Fruit fly (Drosophila melanogaster) whole organism, embryonic: Measurements from ENCODE around the gene Jhbp14.
"Not testable (repeated sequence)": the region's sequence is repeated elsewhere in the genome, so short reads cannot be mapped to it uniquely, and the experiment has no call there.

ENCODE experiments used
- Adf1 ChIP-seq: fragments of 200-800 bp; sonication (Bioruptor generic); IDR thresholded peaks from 2 replicates; pipeline ENCODE4 v1.3.6; 2022; ENCODE audit warnings: missing biosample characterization, missing genetic modification characterization
- Bgb ChIP-seq: fragments of 200-800 bp; sonication (Bioruptor generic); IDR thresholded peaks from 2 replicates; pipeline ENCODE4 v1.3.6; 2022; ENCODE audit warnings: missing biosample characterization, missing genetic modification characterization; ENCODE audit not compliant: partially characterized antibody
- CG10366 ChIP-seq: fragments of 200-800 bp; sonication (Bioruptor generic); IDR thresholded peaks from 2 replicates; pipeline ENCODE4 v1.3.6; 2022; ENCODE audit warnings: missing biosample characterization, missing genetic modification characterization
- CG11085 ChIP-seq: fragments of 200-800 bp; sonication (Bioruptor generic); IDR thresholded peaks from 2 replicates; pipeline ENCODE4 v1.3.6; 2022; ENCODE audit warnings: missing biosample characterization, missing genetic modification characterization
- CG12104 ChIP-seq: fragments of 200-800 bp; sonication (Bioruptor generic); optimal IDR thresholded peaks from 3 replicates; lab custom pipeline; 2016; ENCODE audit warnings: missing biosample characterization, missing genetic modification characterization
- CG1233 ChIP-seq: fragments of 200-800 bp; sonication (Bioruptor generic); optimal IDR thresholded peaks from 4 replicates; lab custom pipeline; 2018; ENCODE audit warnings: missing biosample characterization, mild to moderate bottlenecking, missing genetic modification characterization
- CG12659 ChIP-seq: fragments of 200-800 bp; sonication (Bioruptor generic); optimal IDR thresholded peaks from 3 replicates; lab custom pipeline; 2017; ENCODE audit warnings: mild to moderate bottlenecking, missing biosample characterization, missing genetic modification reagents, missing genetic modification characterization
- CG13624 ChIP-seq: fragments of 200-800 bp; sonication (Bioruptor generic); optimal IDR thresholded peaks from 2 replicates; lab custom pipeline; 2016; ENCODE audit warnings: missing biosample characterization, missing genetic modification characterization
- CG17385 ChIP-seq: fragments of 200-800 bp; sonication (Bioruptor generic); optimal IDR thresholded peaks from 3 replicates; lab custom pipeline; 2018; ENCODE audit warnings: missing biosample characterization, mild to moderate bottlenecking, missing genetic modification characterization
- CG17612 ChIP-seq: fragments of 200-800 bp; sonication (Bioruptor generic); IDR thresholded peaks from 2 replicates; pipeline ENCODE4 v1.3.6; 2022; ENCODE audit warnings: missing biosample characterization, missing genetic modification characterization
- CG2199 ChIP-seq: fragments of 200-800 bp; sonication (Bioruptor generic); IDR thresholded peaks from 3 replicates; pipeline ENCODE4 v1.3.6; 2022; ENCODE audit warnings: missing biosample characterization, missing genetic modification characterization
- CG31224 ChIP-seq: fragments of 200-800 bp; sonication (Bioruptor generic); IDR thresholded peaks from 2 replicates; pipeline ENCODE4 v1.3.6; 2022; ENCODE audit warnings: missing biosample characterization, missing genetic modification characterization
- CG31441 ChIP-seq: fragments of 200-800 bp; sonication (Bioruptor generic); IDR thresholded peaks from 2 replicates; pipeline ENCODE4 v1.3.6; 2022; ENCODE audit warnings: missing biosample characterization, missing genetic modification characterization
- CG34224 ChIP-seq: fragments of 200-800 bp; sonication (Bioruptor generic); IDR thresholded peaks from 3 replicates; pipeline ENCODE4 v1.3.6; 2022; ENCODE audit warnings: missing biosample characterization, missing genetic modification characterization; ENCODE audit not compliant: partially characterized antibody
- CG34376 ChIP-seq: fragments of 200-800 bp; sonication (Bioruptor generic); optimal IDR thresholded peaks from 2 replicates; lab custom pipeline; 2018; ENCODE audit warnings: missing biosample characterization, mild to moderate bottlenecking, missing genetic modification characterization
- CG3838 ChIP-seq: fragments of 200-800 bp; sonication (Bioruptor generic); optimal IDR thresholded peaks from 3 replicates; lab custom pipeline; 2016; ENCODE audit warnings: missing biosample characterization, missing genetic modification characterization
- CG4730 ChIP-seq: fragments of 200-800 bp; sonication (Bioruptor generic); IDR thresholded peaks from 2 replicates; pipeline ENCODE4 v1.3.6; 2022; ENCODE audit warnings: missing biosample characterization, missing genetic modification characterization
- CG4854 ChIP-seq: fragments of 200-800 bp; sonication (Bioruptor generic); optimal IDR thresholded peaks from 2 replicates; lab custom pipeline; 2016; ENCODE audit warnings: missing biosample characterization, missing genetic modification characterization, inconsistent platforms
- CG5245 ChIP-seq: fragments of 200-800 bp; sonication (Bioruptor generic); optimal IDR thresholded peaks from 3 replicates; lab custom pipeline; 2016; ENCODE audit warnings: missing biosample characterization, missing genetic modification characterization
- CG7839 ChIP-seq: fragments of 200-800 bp; sonication (Bioruptor generic); optimal IDR thresholded peaks from 3 replicates; lab custom pipeline; 2018; ENCODE audit warnings: missing biosample characterization, mild to moderate bottlenecking, missing genetic modification characterization, moderate library complexity
- CG8924 ChIP-seq: fragments of 200-800 bp; optimal IDR thresholded peaks from 3 replicates; lab custom pipeline; 2019; ENCODE audit warnings: missing biosample characterization, mild to moderate bottlenecking, missing genetic modification characterization, moderate library complexity
- CG9876 ChIP-seq: fragments of 200-800 bp; sonication (Bioruptor generic); optimal IDR thresholded peaks from 2 replicates; lab custom pipeline; 2016; ENCODE audit warnings: missing biosample characterization, missing genetic modification characterization
- D19A ChIP-seq: fragments of 200-800 bp; optimal IDR thresholded peaks from 3 replicates; lab custom pipeline; 2019; ENCODE audit warnings: missing biosample characterization, mild to moderate bottlenecking, missing genetic modification characterization, moderate library complexity
- Eip74EF ChIP-seq, 2 experiments: fragments of 200-800 bp in 1 of 2; fragments of >200 bp in 1 of 2; sonication (Bioruptor generic) in 1 of 2; optimal IDR thresholded peaks; 2 replicates each; lab custom pipeline; 2017 to 2019; ENCODE audit warnings: missing biosample characterization in 2 of 2, missing genetic modification characterization in 2 of 2, mild to moderate bottlenecking in 1 of 2, moderate library complexity in 1 of 2
- Ets65A ChIP-seq: fragments of 200-800 bp; sonication (Bioruptor generic); peaks from one replicate; lab custom pipeline; 2016; ENCODE audit warnings: missing biosample characterization, missing genetic modification characterization
- Fer1 ChIP-seq: fragments of 200-800 bp; sonication (Bioruptor generic); optimal IDR thresholded peaks from 2 replicates; lab custom pipeline; 2017; ENCODE audit warnings: missing biosample characterization, mild to moderate bottlenecking, missing genetic modification characterization
- Fer3 ChIP-seq: fragments of 200-800 bp; sonication (Bioruptor generic); optimal IDR thresholded peaks from 2 replicates; lab custom pipeline; 2018; ENCODE audit warnings: missing biosample characterization, mild to moderate bottlenecking, missing genetic modification characterization, moderate library complexity
- Hsf ChIP-seq: fragments of 200-800 bp; sonication (Bioruptor generic); optimal IDR thresholded peaks from 3 replicates; lab custom pipeline; 2016; ENCODE audit warnings: missing biosample characterization, missing genetic modification characterization
- Ptx1 ChIP-seq: fragments of 200-800 bp; sonication (Bioruptor generic); IDR thresholded peaks from 2 replicates; pipeline ENCODE4 v1.3.6; 2022; ENCODE audit warnings: missing biosample characterization, missing genetic modification characterization
- Side ChIP-seq: fragments of 200-800 bp; sonication (Bioruptor generic); optimal IDR thresholded peaks from 2 replicates; lab custom pipeline; 2016; ENCODE audit warnings: missing biosample characterization, missing genetic modification characterization
- Sox102F ChIP-seq: fragments of 200-800 bp; sonication (Bioruptor generic); optimal IDR thresholded peaks from 2 replicates; lab custom pipeline; 2018; ENCODE audit warnings: missing biosample characterization, mild to moderate bottlenecking, missing genetic modification characterization, moderate library complexity
- Xrp1 ChIP-seq: fragments of 200-800 bp; sonication (Bioruptor generic); IDR thresholded peaks from 2 replicates; pipeline ENCODE4 v1.3.6; 2022; ENCODE audit warnings: missing biosample characterization, missing genetic modification characterization
- ase ChIP-seq: fragments of 200-800 bp; sonication (Bioruptor generic); IDR thresholded peaks from 3 replicates; pipeline ENCODE4 v1.3.6; 2022; ENCODE audit warnings: missing biosample characterization, missing genetic modification characterization
- bbx ChIP-seq: fragments of 200-800 bp; sonication (Bioruptor generic); IDR thresholded peaks from 2 replicates; pipeline ENCODE4 v1.3.6; 2022; ENCODE audit warnings: missing biosample characterization, missing genetic modification characterization; ENCODE audit not compliant: partially characterized antibody
- caup ChIP-seq: fragments of 200-800 bp; sonication (Bioruptor generic); optimal IDR thresholded peaks from 3 replicates; lab custom pipeline; 2017; ENCODE audit warnings: missing biosample characterization, mild to moderate bottlenecking, missing genetic modification characterization, moderate library complexity; ENCODE audit not compliant: severe bottlenecking
- fd96Cb ChIP-seq: fragments of 200-800 bp; sonication (Bioruptor generic); optimal IDR thresholded peaks from 2 replicates; lab custom pipeline; 2018; ENCODE audit warnings: missing biosample characterization, mild to moderate bottlenecking, missing genetic modification characterization, moderate library complexity
- jigr1 ChIP-seq: fragments of 200-800 bp; sonication (Bioruptor generic); IDR thresholded peaks from 3 replicates; pipeline ENCODE4 v1.3.6; 2022; ENCODE audit warnings: missing biosample characterization, missing genetic modification characterization
- lab ChIP-seq: fragments of 200-800 bp; sonication (Bioruptor generic); optimal IDR thresholded peaks from 3 replicates; lab custom pipeline; 2017; ENCODE audit warnings: missing biosample characterization, missing genetic modification characterization, mild to moderate bottlenecking, moderate library complexity, missing genetic modification reagents
- mam ChIP-seq: fragments of 200-800 bp; sonication (Bioruptor generic); optimal IDR thresholded peaks from 3 replicates; lab custom pipeline; 2016; ENCODE audit warnings: missing biosample characterization, missing genetic modification characterization
- mirr ChIP-seq: fragments of 200-800 bp; sonication (Bioruptor generic); optimal IDR thresholded peaks from 3 replicates; lab custom pipeline; 2018; ENCODE audit warnings: missing biosample characterization, mild to moderate bottlenecking, missing genetic modification characterization
- nmo ChIP-seq: fragments of 200-800 bp; sonication (Bioruptor generic); optimal IDR thresholded peaks from 2 replicates; lab custom pipeline; 2018; ENCODE audit warnings: missing biosample characterization, mild to moderate bottlenecking, missing genetic modification characterization, moderate library complexity
- phol ChIP-seq: fragments of 200-800 bp; sonication (Bioruptor generic); optimal IDR thresholded peaks from 3 replicates; lab custom pipeline; 2018; ENCODE audit warnings: missing biosample characterization, mild to moderate bottlenecking, missing genetic modification characterization, moderate library complexity
- pnt ChIP-seq: fragments of 200-800 bp; sonication (Bioruptor generic); optimal IDR thresholded peaks from 3 replicates; lab custom pipeline; 2016; ENCODE audit warnings: missing biosample characterization, missing genetic modification characterization
- prd ChIP-seq, 3 experiments: fragments of >200 bp in 2 of 3; fragments of 200-800 bp in 1 of 3; sonication (Bioruptor generic) in 1 of 3; optimal IDR thresholded peaks in 2 of 3; IDR thresholded peaks in 1 of 3; 2 replicates in 2 of 3; 3 replicates in 1 of 3; pipeline versions ENCODE4 v1.3.6 to Lab custom; 2017 to 2022; ENCODE audit warnings: missing biosample characterization in 1 of 3, missing genetic modification characterization in 1 of 3
- ranshi ChIP-seq: fragments of 200-800 bp; sonication (Bioruptor generic); IDR thresholded peaks from 2 replicates; pipeline ENCODE4 v1.3.6; 2022; ENCODE audit warnings: missing biosample characterization, missing genetic modification characterization
- so ChIP-seq: fragments of 200-800 bp; sonication (Bioruptor generic); IDR thresholded peaks from 3 replicates; pipeline ENCODE4 v1.3.6; 2022; ENCODE audit warnings: missing biosample characterization, missing genetic modification characterization
- stc ChIP-seq: fragments of 200-800 bp; sonication (Bioruptor generic); IDR thresholded peaks from 2 replicates; pipeline ENCODE4 v1.3.6; 2022; ENCODE audit warnings: missing biosample characterization, missing genetic modification characterization
- tin ChIP-seq: fragments of 200-800 bp; sonication (Bioruptor generic); optimal IDR thresholded peaks from 3 replicates; lab custom pipeline; 2016; ENCODE audit warnings: missing biosample characterization, missing genetic modification characterization

Gene Jhbp14

dm6 chr2L:13215640-13216129 lies 20.6 kb upstream of the Jhbp14 start (continued):
- peak; percentile 26; the same call in 1 of the 2 replicates for TF ChIP-seq Adf1 (GFP tag; lab: Robert Waterston, UW)
- TF ChIP-seq CG4854 (GFP tag; lab: Kevin White, UChicago): peak; percentile 61
- TF ChIP-seq CG1233 (GFP tag; lab: Kevin White, UChicago): peak; percentile 67
- peak; percentile 86 for TF ChIP-seq CG2199 (GFP tag; lab: Robert Waterston, UW)
- TF ChIP-seq CG9876: peak; percentile 23
- TF ChIP-seq stc (GFP tag; lab: Robert Waterston, UW): peak; percentile 50; the same call in 1 of the 2 replicates
- peak; percentile 61; the same call in 1 of the 2 replicates for TF ChIP-seq CG11085 (GFP tag; lab: Robert Waterston, UW)
- TF ChIP-seq ranshi (GFP tag; lab: Robert Waterston, UW): 0 out of 2 replicates have a peak, but pooled peaks have one; percentile 58
- peak; percentile 5 for TF ChIP-seq CG12104
- TF ChIP-seq pnt (GFP tag; lab: Kevin White, UChicago): peak; percentile 2
- TF ChIP-seq Xrp1 (GFP tag; lab: Robert Waterston, UW): peak; percentile 72
- TF ChIP-seq mirr (GFP tag; lab: Kevin White, UChicago): peak; percentile 76
- peak; percentile 36 for TF ChIP-seq mam (GFP tag; lab: Kevin White, UChicago)
- peak; percentile 20 for TF ChIP-seq CG8924 (tag; lab: Kevin White, UChicago)
- TF ChIP-seq Sox102F: peak; percentile 38
- peak; percentile 62 for TF ChIP-seq Fer3
- peak; percentile 73 for TF ChIP-seq Bgb (GFP tag; lab: Robert Waterston, UW)
- peak; percentile 10 for TF ChIP-seq Fer1 (GFP tag; lab: Kevin White, UChicago)
- peak; percentile 44 for TF ChIP-seq Hsf (GFP tag; lab: Kevin White, UChicago)
- TF ChIP-seq fd96Cb: peak; percentile 59
- TF ChIP-seq CG3838: peak; percentile 27
- peak; percentile 7 for TF ChIP-seq phol (tag; lab: Kevin White, UChicago)
- peak; percentile 77 for TF ChIP-seq bbx (GFP tag; lab: Robert Waterston, UW)
- TF ChIP-seq Ets65A (GFP tag; lab: Kevin White, UChicago): peak; percentile 93
- peak; percentile 37 for TF ChIP-seq CG5245 (GFP tag; lab: Kevin White, UChicago)
- TF ChIP-seq prd (optimal IDR thresholded peaks at IDR 0.05; lab: Kevin White, UChicago): not testable (repeated sequence)
- TF ChIP-seq prd (GFP tag; IDR thresholded peaks at IDR 0.05; lab: Robert Waterston, UW): peak; percentile 67
- peak; percentile 62; the same call in 1 of the 3 replicates for TF ChIP-seq so (GFP tag; lab: Robert Waterston, UW)
- peak; percentile 43; the same call in 1 of the 2 replicates for TF ChIP-seq Ptx1 (GFP tag; lab: Robert Waterston, UW)
- peak; percentile 45 for TF ChIP-seq nmo
- peak; percentile 67 for TF ChIP-seq CG7839 (tag; lab: Kevin White, UChicago)
- peak; percentile 88 for TF ChIP-seq CG34376
- TF ChIP-seq CG31224: peak; percentile 33; the same call in 1 of the 2 replicates
- TF ChIP-seq CG31441 (GFP tag; lab: Robert Waterston, UW): peak; percentile 53; the same call in 1 of the 2 replicates
- TF ChIP-seq CG4730 (GFP tag; lab: Robert Waterston, UW): peak; percentile 44; the same call in 1 of the 2 replicates
- peak; percentile 74 for TF ChIP-seq lab
- peak; percentile 71 for TF ChIP-seq CG13624 (GFP tag; lab: Kevin White, UChicago)
- peak; percentile 21 for TF ChIP-seq D19A (tag; lab: Kevin White, UChicago)
- peak; percentile 40 for TF ChIP-seq tin
- peak; percentile 35; the same call in 1 of the 3 replicates for TF ChIP-seq CG34224 (GFP tag; lab: Robert Waterston, UW)
- peak; percentile 1 for TF ChIP-seq Side (GFP tag; lab: Kevin White, UChicago)
- TF ChIP-seq ase (GFP tag; lab: Robert Waterston, UW): 0 out of 3 replicates have a peak, but pooled peaks have one; percentile 43
- peak; percentile 50 for TF ChIP-seq CG17385 (GFP tag; lab: Kevin White, UChicago)
- peak; percentile 44; the same call in 1 of the 2 replicates for TF ChIP-seq CG10366 (GFP tag; lab: Robert Waterston, UW)
- TF ChIP-seq Eip74EF (GFP tag; optimal IDR thresholded peaks at IDR 0.05; lab: Kevin White, UChicago): peak in 1 of 2 experiments; percentile 35
- TF ChIP-seq caup (GFP tag; lab: Kevin White, UChicago): peak; percentile 80
- TF ChIP-seq CG17612: peak; percentile 47; the same call in 1 of the 2 replicates
- 0 out of 3 replicates have a peak, but pooled peaks have one; percentile 14 for TF ChIP-seq jigr1
- TF ChIP-seq CG12659 (GFP tag; lab: Kevin White, UChicago): peak; percentile 41
